Worm (Caenorhabditis elegans) whole organism, early embryonic: Measurements from ENCODE around the gene ostb-1.

Experiments used
- hnd-1 ChIP-seq: sonication (generic microtip); optimal IDR thresholded peaks from 2 replicates; lab custom pipeline; 2016; ENCODE audit warnings: missing genetic modification characterization, missing compliant biosample characterization
- scrt-1 ChIP-seq: fragments of 200-800 bp; sonication (Bioruptor generic); IDR thresholded peaks from 2 replicates; pipeline ENCODE4 v1.3.6; 2022; ENCODE audit warnings: missing genetic modification characterization, missing compliant biosample characterization

DNA sequence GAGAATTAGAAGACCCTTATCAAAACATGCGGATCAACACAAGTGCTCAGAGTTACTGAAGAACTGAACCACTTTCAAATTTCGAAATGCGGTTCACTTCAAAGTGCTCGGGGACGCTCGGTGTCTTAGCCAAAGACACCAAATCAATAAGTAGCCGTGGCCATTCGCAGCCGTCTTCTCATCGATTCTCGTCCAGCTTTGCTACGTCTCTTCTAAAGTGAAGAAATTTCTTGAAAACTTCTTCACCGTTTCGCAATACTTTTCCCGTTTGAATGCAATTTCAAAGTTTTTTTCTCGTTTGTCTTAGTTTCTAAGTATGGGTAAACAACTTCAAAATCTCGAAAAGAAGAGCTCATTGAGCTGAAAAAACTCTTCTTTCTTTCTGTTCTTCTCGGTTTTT, 20.6 kb downstream of the ostb-1 start:
- TF ChIP-seq scrt-1 (GFP tag; lab: Robert Waterston, UW) = no peak
- TF ChIP-seq hnd-1 (tag; lab: Kevin White, UChicago) = no peak
